Worm (Caenorhabditis elegans): ENCODE data around the gene H03G16.6.

DNA sequence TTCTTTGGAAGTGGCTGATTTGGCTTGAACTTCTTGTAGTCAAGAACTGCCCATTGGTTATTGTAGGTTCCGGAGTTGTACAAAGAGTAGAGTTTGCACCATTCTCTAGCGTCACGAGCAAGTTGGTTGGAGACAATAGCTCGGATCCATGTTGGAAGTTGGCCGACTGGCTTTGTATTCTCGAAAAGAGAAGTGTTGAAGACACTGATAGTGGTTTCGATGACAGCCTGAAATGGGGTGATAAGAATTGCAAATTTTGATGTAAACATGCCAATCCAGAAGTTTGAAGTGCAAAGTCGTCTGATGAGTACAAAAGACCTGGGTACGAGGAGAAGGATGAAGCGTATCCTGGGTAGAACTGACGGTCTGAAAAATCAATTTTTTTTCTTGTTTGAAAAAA lies 43.8 kb downstream of the H03G16.6 start:
- TF ChIP-seq tlp-1 (tag; optimal IDR thresholded peaks at IDR 0.05) (no peak), nhr-20 (tag; optimal IDR thresholded peaks at IDR 0.05) (no peak), C16A3.4 (tag; optimal IDR thresholded peaks at IDR 0.05) (no peak)

All from whole organism, L1 larva.